Fruit fly (Drosophila melanogaster) whole organism, embryonic: Measurements from ENCODE around the gene D1.
A peak's percentile ranks its signal among the peaks of the same experiment; 100 is the strongest.

Source experiments
- Atf6 ChIP-seq: fragments of 200-800 bp; sonication (Bioruptor generic); IDR thresholded peaks from 2 replicates; pipeline ENCODE4 v1.3.6; 2022; ENCODE audit warnings: missing biosample characterization, missing genetic modification characterization
- CG10209 ChIP-seq: fragments of 200-800 bp; sonication (Bioruptor generic); optimal IDR thresholded peaks from 3 replicates; lab custom pipeline; 2017; ENCODE audit warnings: missing biosample characterization, mild to moderate bottlenecking, missing genetic modification characterization, missing genetic modification reagents
- CG11093 ChIP-seq: fragments of 200-800 bp; sonication (Bioruptor generic); IDR thresholded peaks from 3 replicates; pipeline ENCODE4 v1.3.6; 2022; ENCODE audit warnings: missing biosample characterization, missing genetic modification characterization
- CG13775 ChIP-seq: fragments of 200-800 bp; sonication (Bioruptor generic); optimal IDR thresholded peaks from 3 replicates; lab custom pipeline; 2017; ENCODE audit warnings: missing biosample characterization, mild to moderate bottlenecking, missing genetic modification characterization
- CG15601 ChIP-seq: fragments of 200-800 bp; sonication (Bioruptor generic); optimal IDR thresholded peaks from 3 replicates; lab custom pipeline; 2019; ENCODE audit warnings: missing biosample characterization, mild to moderate bottlenecking, missing genetic modification characterization, moderate library complexity
- CG1602 ChIP-seq: fragments of 200-800 bp; sonication (Bioruptor generic); optimal IDR thresholded peaks from 3 replicates; lab custom pipeline; 2016; ENCODE audit warnings: missing biosample characterization, missing genetic modification characterization
- CG2889 ChIP-seq: fragments of 200-800 bp; sonication (Bioruptor generic); IDR thresholded peaks from 3 replicates; pipeline ENCODE4 v1.3.6; 2022; ENCODE audit warnings: missing biosample characterization, missing genetic modification characterization
- CG34422 ChIP-seq: fragments of 200-800 bp; sonication (Bioruptor generic); IDR thresholded peaks from 3 replicates; pipeline ENCODE4 v1.3.6; 2022; ENCODE audit warnings: missing biosample characterization, missing genetic modification characterization
- CG4707 ChIP-seq: fragments of 200-800 bp; sonication (Bioruptor generic); optimal IDR thresholded peaks from 2 replicates; lab custom pipeline; 2018; ENCODE audit warnings: missing biosample characterization, mild to moderate bottlenecking, missing genetic modification characterization, moderate library complexity
- CG4730 ChIP-seq: fragments of 200-800 bp; sonication (Bioruptor generic); IDR thresholded peaks from 2 replicates; pipeline ENCODE4 v1.3.6; 2022; ENCODE audit warnings: missing biosample characterization, missing genetic modification characterization
- CG4854 ChIP-seq: fragments of 200-800 bp; sonication (Bioruptor generic); optimal IDR thresholded peaks from 2 replicates; lab custom pipeline; 2016; ENCODE audit warnings: missing biosample characterization, missing genetic modification characterization, inconsistent platforms
- CG7987 ChIP-seq: fragments of 200-800 bp; sonication (Bioruptor generic); optimal IDR thresholded peaks from 2 replicates; lab custom pipeline; 2018; ENCODE audit warnings: missing biosample characterization, mild to moderate bottlenecking, missing genetic modification characterization, moderate library complexity
- CG8281 ChIP-seq: fragments of 200-800 bp; sonication (Bioruptor generic); optimal IDR thresholded peaks from 2 replicates; lab custom pipeline; 2018; ENCODE audit warnings: missing biosample characterization, mild to moderate bottlenecking, missing genetic modification characterization, moderate library complexity
- CG8388 ChIP-seq: fragments of 200-800 bp; sonication (Bioruptor generic); optimal IDR thresholded peaks from 2 replicates; lab custom pipeline; 2019; ENCODE audit warnings: missing biosample characterization, mild to moderate bottlenecking, missing genetic modification characterization, moderate library complexity
- CHES-1-like ChIP-seq: fragments of 200-800 bp; sonication (Bioruptor generic); optimal IDR thresholded peaks from 2 replicates; lab custom pipeline; 2016; ENCODE audit warnings: missing biosample characterization, missing genetic modification characterization
- CkIIα-i1 ChIP-seq: fragments of 200-800 bp; sonication (Bioruptor generic); IDR thresholded peaks from 2 replicates; pipeline ENCODE4 v1.3.6; 2022; ENCODE audit warnings: missing biosample characterization, missing genetic modification characterization
- Dll ChIP-seq: fragments of 200-800 bp; sonication (Bioruptor generic); IDR thresholded peaks from 4 replicates; pipeline ENCODE4 v1.3.6; 2022; ENCODE audit warnings: missing biosample characterization, missing genetic modification characterization; ENCODE audit not compliant: partially characterized antibody
- Ets65A ChIP-seq: fragments of 200-800 bp; sonication (Bioruptor generic); peaks from one replicate; lab custom pipeline; 2016; ENCODE audit warnings: missing biosample characterization, missing genetic modification characterization
- Fer3 ChIP-seq: fragments of 200-800 bp; sonication (Bioruptor generic); optimal IDR thresholded peaks from 2 replicates; lab custom pipeline; 2018; ENCODE audit warnings: missing biosample characterization, mild to moderate bottlenecking, missing genetic modification characterization, moderate library complexity
- H2.0 ChIP-seq: fragments of 200-800 bp; sonication (Bioruptor generic); IDR thresholded peaks from 2 replicates; pipeline ENCODE4 v1.3.6; 2022; ENCODE audit warnings: missing biosample characterization, missing genetic modification characterization
- HLH3B ChIP-seq: fragments of 200-800 bp; sonication (Bioruptor generic); IDR thresholded peaks from 2 replicates; pipeline ENCODE4 v1.3.6; 2022; ENCODE audit warnings: missing biosample characterization, missing genetic modification characterization
- Hsf ChIP-seq: fragments of 200-800 bp; sonication (Bioruptor generic); optimal IDR thresholded peaks from 3 replicates; lab custom pipeline; 2016; ENCODE audit warnings: missing biosample characterization, missing genetic modification characterization
- Kr ChIP-seq: fragments of 200-800 bp; sonication (Bioruptor generic); optimal IDR thresholded peaks from 2 replicates; lab custom pipeline; 2017; ENCODE audit warnings: missing biosample characterization, mild to moderate bottlenecking, missing genetic modification characterization
- Lhr ChIP-seq: fragments of 200-800 bp; sonication (Bioruptor generic); optimal IDR thresholded peaks from 3 replicates; lab custom pipeline; 2017; ENCODE audit warnings: mild to moderate bottlenecking, missing biosample characterization, missing genetic modification reagents, missing genetic modification characterization
- Lpt ChIP-seq: fragments of >200 bp; optimal IDR thresholded peaks from 2 replicates; lab custom pipeline; 2018; ENCODE audit warnings: missing biosample characterization, missing genetic modification characterization
- Max ChIP-seq: fragments of 200-800 bp; sonication (Bioruptor generic); optimal IDR thresholded peaks from 2 replicates; lab custom pipeline; 2016; ENCODE audit warnings: missing biosample characterization, mild to moderate bottlenecking, missing genetic modification characterization
- Mrtf ChIP-seq: fragments of 200-800 bp; sonication (Bioruptor generic); IDR thresholded peaks from 3 replicates; pipeline ENCODE4 v1.3.6; 2022; ENCODE audit warnings: missing biosample characterization, missing genetic modification characterization
- NC2α ChIP-seq: fragments of 200-800 bp; sonication (Bioruptor generic); optimal IDR thresholded peaks from 2 replicates; lab custom pipeline; 2016; ENCODE audit warnings: missing biosample characterization, missing genetic modification characterization
- NfI ChIP-seq: fragments of 200-800 bp; sonication (Bioruptor generic); optimal IDR thresholded peaks from 3 replicates; lab custom pipeline; 2018; ENCODE audit warnings: missing biosample characterization, mild to moderate bottlenecking, missing genetic modification characterization, moderate library complexity
- Optix ChIP-seq: fragments of 200-800 bp; sonication (Bioruptor generic); IDR thresholded peaks from 3 replicates; pipeline ENCODE4 v1.3.6; 2022; ENCODE audit warnings: missing biosample characterization, missing genetic modification characterization
- Ptx1 ChIP-seq: fragments of 200-800 bp; sonication (Bioruptor generic); IDR thresholded peaks from 2 replicates; pipeline ENCODE4 v1.3.6; 2022; ENCODE audit warnings: missing biosample characterization, missing genetic modification characterization
- Spps ChIP-seq: fragments of 200-800 bp; sonication (Bioruptor generic); optimal IDR thresholded peaks from 2 replicates; lab custom pipeline; 2018; ENCODE audit warnings: missing biosample characterization, mild to moderate bottlenecking, missing genetic modification characterization
- abd-A ChIP-seq: fragments of 200-800 bp; sonication (Bioruptor generic); optimal IDR thresholded peaks from 3 replicates; lab custom pipeline; 2019; ENCODE audit warnings: missing biosample characterization, mild to moderate bottlenecking, missing genetic modification characterization, moderate library complexity
- amos ChIP-seq: fragments of 200-800 bp; sonication (Bioruptor generic); IDR thresholded peaks from 2 replicates; pipeline ENCODE4 v1.3.6; 2022; ENCODE audit warnings: missing biosample characterization, missing genetic modification characterization; ENCODE audit not compliant: partially characterized antibody
- cg ChIP-seq: fragments of 200-800 bp; sonication (Bioruptor generic); optimal IDR thresholded peaks from 3 replicates; lab custom pipeline; 2019; ENCODE audit warnings: missing biosample characterization, mild to moderate bottlenecking, missing genetic modification characterization, moderate library complexity
- danr ChIP-seq: fragments of 200-800 bp; sonication (Bioruptor generic); IDR thresholded peaks from 2 replicates; pipeline ENCODE4 v1.3.6; 2022; ENCODE audit warnings: missing biosample characterization, missing genetic modification characterization
- fru ChIP-seq: fragments of >200 bp; optimal IDR thresholded peaks from 2 replicates; lab custom pipeline; 2017
- gcm ChIP-seq: fragments of 200-800 bp; sonication (Bioruptor generic); optimal IDR thresholded peaks from 2 replicates; lab custom pipeline; 2019; ENCODE audit warnings: missing biosample characterization, mild to moderate bottlenecking, missing genetic modification characterization, moderate library complexity
- gem ChIP-seq: fragments of 200-800 bp; sonication (Bioruptor generic); optimal IDR thresholded peaks from 2 replicates; lab custom pipeline; 2019; ENCODE audit warnings: missing biosample characterization, mild to moderate bottlenecking, missing genetic modification characterization, moderate library complexity
- gsb-n ChIP-seq: fragments of 200-800 bp; sonication (Bioruptor generic); optimal IDR thresholded peaks from 3 replicates; lab custom pipeline; 2018; ENCODE audit warnings: missing biosample characterization, mild to moderate bottlenecking, missing genetic modification characterization
- maf-S ChIP-seq: fragments of 200-800 bp; sonication (Bioruptor generic); optimal IDR thresholded peaks from 2 replicates; lab custom pipeline; 2016; ENCODE audit warnings: missing biosample characterization, missing genetic modification characterization
- nerfin-1 ChIP-seq: fragments of 200-800 bp; sonication (Bioruptor generic); optimal IDR thresholded peaks from 3 replicates; lab custom pipeline; 2019; ENCODE audit warnings: missing biosample characterization, mild to moderate bottlenecking, missing genetic modification characterization, moderate library complexity
- peb ChIP-seq: fragments of 200-800 bp; sonication (Bioruptor generic); IDR thresholded peaks from 2 replicates; pipeline ENCODE4 v1.3.6; 2022; ENCODE audit warnings: missing biosample characterization, missing genetic modification characterization
- prd ChIP-seq, 3 experiments: fragments of >200 bp in 2 of 3; fragments of 200-800 bp in 1 of 3; sonication (Bioruptor generic) in 1 of 3; optimal IDR thresholded peaks in 2 of 3; IDR thresholded peaks in 1 of 3; 2 replicates in 2 of 3; 3 replicates in 1 of 3; pipeline versions ENCODE4 v1.3.6 to Lab custom; 2017 to 2022; ENCODE audit warnings: missing biosample characterization in 1 of 3, missing genetic modification characterization in 1 of 3
- pzg ChIP-seq: fragments of 200-800 bp; sonication (Bioruptor generic); optimal IDR thresholded peaks from 3 replicates; lab custom pipeline; 2018; ENCODE audit warnings: missing biosample characterization, mild to moderate bottlenecking, missing genetic modification characterization, moderate library complexity
- repo ChIP-seq: fragments of 200-800 bp; sonication (Bioruptor generic); optimal IDR thresholded peaks from 2 replicates; lab custom pipeline; 2016; ENCODE audit warnings: missing biosample characterization, missing genetic modification characterization
- ro ChIP-seq: fragments of 200-800 bp; sonication (Bioruptor generic); IDR thresholded peaks from 2 replicates; pipeline ENCODE4 v1.3.6; 2022; ENCODE audit warnings: missing biosample characterization, missing genetic modification characterization
- slbo ChIP-seq: fragments of 200-800 bp; sonication (Bioruptor generic); IDR thresholded peaks from 2 replicates; pipeline ENCODE4 v1.3.6; 2022; ENCODE audit warnings: missing biosample characterization, missing genetic modification characterization
- slp2 ChIP-seq: fragments of 200-800 bp; sonication (Bioruptor generic); optimal IDR thresholded peaks from 2 replicates; lab custom pipeline; 2016; ENCODE audit warnings: missing biosample characterization, missing genetic modification characterization
- usp ChIP-seq: fragments of >200 bp; optimal IDR thresholded peaks from 2 replicates; lab custom pipeline; 2017; ENCODE audit warnings: missing biosample characterization, missing genetic modification characterization
- yki ChIP-seq: fragments of >200 bp; optimal IDR thresholded peaks from 3 replicates; lab custom pipeline; 2018
- zen ChIP-seq: fragments of 200-800 bp; sonication (Bioruptor generic); optimal IDR thresholded peaks from 3 replicates; lab custom pipeline; 2018; ENCODE audit warnings: missing biosample characterization, mild to moderate bottlenecking, missing genetic modification characterization, moderate library complexity
- zen2 ChIP-seq: fragments of 200-800 bp; sonication (Bioruptor generic); IDR thresholded peaks from 3 replicates; pipeline ENCODE4 v1.3.6; 2022; ENCODE audit warnings: missing biosample characterization, missing genetic modification characterization; ENCODE audit not compliant: partially characterized antibody

The D1 gene

DNA sequence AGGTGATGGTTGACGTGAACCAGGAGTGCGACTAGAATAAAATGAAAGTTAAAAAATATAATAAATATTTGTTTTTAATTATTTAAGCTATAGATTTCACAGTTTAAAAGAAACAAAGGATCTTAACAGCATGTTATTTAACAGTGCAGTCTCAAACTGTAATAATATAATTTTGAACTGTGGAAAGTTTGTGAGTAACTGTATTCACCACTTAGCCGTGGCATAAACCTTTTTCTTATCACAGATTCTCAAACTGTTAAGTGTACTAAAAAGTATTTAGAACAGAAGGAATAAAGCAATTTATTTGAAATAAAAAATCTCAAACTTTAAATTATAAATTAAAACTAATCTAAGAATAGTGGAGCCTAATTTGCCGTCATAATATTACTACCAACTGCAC, 26.2 kb downstream of the D1 start (continued):
- no peak for TF ChIP-seq CG15601
- no peak for TF ChIP-seq gcm (GFP tag; lab: Kevin White, UChicago)
- TF ChIP-seq danr (GFP tag; lab: Robert Waterston, UW) = no peak
- peak; percentile 30 for TF ChIP-seq Ets65A (GFP tag; lab: Kevin White, UChicago)
- TF ChIP-seq prd (optimal IDR thresholded peaks at IDR 0.05; lab: Kevin White, UChicago) = no peak
- no peak for TF ChIP-seq prd (GFP tag; IDR thresholded peaks at IDR 0.05; lab: Robert Waterston, UW)
- no peak for TF ChIP-seq slp2 (GFP tag; lab: Kevin White, UChicago)
- TF ChIP-seq Hsf (GFP tag; lab: Kevin White, UChicago) = no peak
- TF ChIP-seq CG1602 (GFP tag; lab: Kevin White, UChicago) = no peak
- no peak for TF ChIP-seq CG4730
- no peak for TF ChIP-seq CG10209 (GFP tag; lab: Kevin White, UChicago)
- no peak for TF ChIP-seq Atf6 (GFP tag; lab: Robert Waterston, UW)
- TF ChIP-seq yki (lab: Kevin White, UChicago) = peak; percentile 20
- no peak for TF ChIP-seq Ptx1 (GFP tag; lab: Robert Waterston, UW)
- TF ChIP-seq cg (GFP tag; lab: Kevin White, UChicago) = no peak
- TF ChIP-seq zen2 (GFP tag; lab: Robert Waterston, UW) = no peak
- TF ChIP-seq fru (lab: Kevin White, UChicago) = no peak
- TF ChIP-seq CG34422 (GFP tag; lab: Robert Waterston, UW) = no peak
- no peak for TF ChIP-seq Dll
- TF ChIP-seq CG8388 (GFP tag; lab: Kevin White, UChicago) = no peak
- no peak for TF ChIP-seq CG7987 (GFP tag; lab: Kevin White, UChicago)
- TF ChIP-seq pzg (GFP tag; lab: Kevin White, UChicago) = no peak
- peak; percentile 9 for TF ChIP-seq Lhr (GFP tag; lab: Kevin White, UChicago)
- no peak for TF ChIP-seq CkIIα-i1 (GFP tag; lab: Robert Waterston, UW)
- TF ChIP-seq HLH3B (GFP tag; lab: Robert Waterston, UW) = no peak
- peak; percentile 28 for TF ChIP-seq gsb-n (tag; lab: Kevin White, UChicago)
- no peak for TF ChIP-seq CG4854 (GFP tag; lab: Kevin White, UChicago)
- TF ChIP-seq CHES-1-like = no peak
- no peak for TF ChIP-seq CG4707 (GFP tag; lab: Kevin White, UChicago)
- peak; percentile 25 for TF ChIP-seq zen (tag; lab: Kevin White, UChicago)
- no peak for TF ChIP-seq Optix (GFP tag; lab: Robert Waterston, UW)
- TF ChIP-seq usp (GFP tag; lab: Kevin White, UChicago) = no peak
- no peak for TF ChIP-seq CG13775 (GFP tag; lab: Kevin White, UChicago)
- TF ChIP-seq maf-S (GFP tag; lab: Kevin White, UChicago) = no peak
- TF ChIP-seq slbo (GFP tag; lab: Robert Waterston, UW) = no peak
- TF ChIP-seq CG11093 (GFP tag; lab: Robert Waterston, UW) = no peak
- no peak for TF ChIP-seq NC2α
- TF ChIP-seq CG8281 (tag; lab: Kevin White, UChicago) = no peak
- no peak for TF ChIP-seq Mrtf (GFP tag; lab: Robert Waterston, UW)
- no peak for TF ChIP-seq repo (GFP tag; lab: Kevin White, UChicago)
- no peak for TF ChIP-seq Max (GFP tag; lab: Kevin White, UChicago)
- no peak for TF ChIP-seq CG2889 (GFP tag; lab: Robert Waterston, UW)
- TF ChIP-seq Fer3 = no peak
- TF ChIP-seq Kr (GFP tag; lab: Kevin White, UChicago) = no peak
- TF ChIP-seq amos (GFP tag; lab: Robert Waterston, UW) = peak; percentile 52; the same call in 1 of the 2 replicates
- TF ChIP-seq Spps (tag; lab: Kevin White, UChicago) = no peak
- TF ChIP-seq H2.0 (GFP tag; lab: Robert Waterston, UW) = no peak
- TF ChIP-seq gem (tag; lab: Kevin White, UChicago) = peak; percentile 19
- no peak for TF ChIP-seq Lpt
- TF ChIP-seq ro = no peak
- TF ChIP-seq NfI (GFP tag; lab: Kevin White, UChicago) = no peak
- peak; percentile 49 for TF ChIP-seq abd-A (tag; lab: Kevin White, UChicago)
- no peak for TF ChIP-seq nerfin-1 (tag; lab: Kevin White, UChicago)
- TF ChIP-seq peb (GFP tag; lab: Robert Waterston, UW) = no peak
